Fruit fly (Drosophila melanogaster): Measurements from ENCODE around the gene fid.

fid gene

DNA sequence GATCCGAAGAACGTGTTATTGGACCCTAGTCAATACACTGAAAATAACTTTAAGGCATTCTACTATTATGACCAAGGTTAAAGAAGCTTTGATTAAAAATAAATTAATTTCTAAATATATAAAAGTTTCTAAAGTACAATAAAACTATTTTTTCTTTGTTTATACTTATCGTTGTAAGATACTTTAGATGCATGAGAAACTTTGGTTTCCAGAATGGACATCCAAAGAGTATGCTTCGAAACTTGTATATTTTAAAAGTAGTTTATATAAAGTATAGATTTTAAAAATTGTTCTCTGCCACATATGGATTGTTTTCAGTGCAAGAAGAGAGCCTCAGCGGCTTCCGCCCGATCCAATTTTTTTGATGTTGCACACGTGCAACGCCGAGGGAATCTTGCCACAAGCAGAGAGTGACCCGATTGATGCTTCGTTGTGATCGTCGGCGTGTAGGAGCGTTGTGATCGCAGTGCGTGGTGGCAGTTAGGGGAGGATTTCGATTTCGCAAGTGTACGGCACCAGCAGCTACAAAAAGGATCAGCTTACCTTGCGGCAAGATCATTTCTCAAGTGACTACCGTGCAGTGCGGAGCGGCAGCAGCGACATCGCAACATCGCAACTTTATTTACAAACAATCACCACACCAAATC lies 27.3 kb downstream of the fid start (continued):
- TF ChIP-seq Doc2 (GFP tag; IDR thresholded peaks at IDR 0.05) (no peak), gcm (GFP tag; optimal IDR thresholded peaks at IDR 0.05) (peak; percentile 84), CG2875 (GFP tag; optimal IDR thresholded peaks at IDR 0.05) (peak; percentile 79), CG1603 (tag; optimal IDR thresholded peaks at IDR 0.05) (peak; percentile 12), CG2712 (tag; optimal IDR thresholded peaks at IDR 0.05) (peak; percentile 98), Ets65A (GFP tag) (no peak), danr (GFP tag; IDR thresholded peaks at IDR 0.05) (peak; percentile 39; the same call in 1 of the 2 replicates), CG15011 (GFP tag; optimal IDR thresholded peaks at IDR 0.05) (no peak), disco-r (GFP tag; optimal IDR thresholded peaks at IDR 0.05) (no peak), Atf6 (GFP tag; IDR thresholded peaks at IDR 0.05) (no peak), fd102C (GFP tag; optimal IDR thresholded peaks at IDR 0.05) (peak; percentile 76), Hmx (GFP tag; optimal IDR thresholded peaks at IDR 0.05) (no peak), dmrt11E (tag; optimal IDR thresholded peaks at IDR 0.05) (peak; percentile 99), chinmo (GFP tag; IDR thresholded peaks at IDR 0.05; ENCODE audit: partially characterized antibody) (no peak), tin (GFP tag; optimal IDR thresholded peaks at IDR 0.05) (peak; percentile 81), Meics (GFP tag; optimal IDR thresholded peaks at IDR 0.05) (no peak), CG17912 (GFP tag; optimal IDR thresholded peaks at IDR 0.05) (no peak), CG14667 (GFP tag; IDR thresholded peaks at IDR 0.05) (peak; percentile 36; the same call in 1 of the 2 replicates), CG7963 (GFP tag; IDR thresholded peaks at IDR 0.05; ENCODE audit: partially characterized antibody) (0 out of 3 replicates have a peak, but pooled peaks have one; percentile 22), Bdp1 (GFP tag; optimal IDR thresholded peaks at IDR 0.05) (no peak), org-1 (GFP tag; optimal IDR thresholded peaks at IDR 0.05) (peak; percentile 51), pfk (GFP tag; optimal IDR thresholded peaks at IDR 0.05) (no peak), CG10543 (GFP tag; optimal IDR thresholded peaks at IDR 0.05) (no peak), CG17829 (tag; optimal IDR thresholded peaks at IDR 0.05) (peak; percentile 97), CG9797 (GFP tag; optimal IDR thresholded peaks at IDR 0.05) (no peak), wek (GFP tag; optimal IDR thresholded peaks at IDR 0.05) (no peak), B-H1 (GFP tag; IDR thresholded peaks at IDR 0.05) (no peak), Mad (GFP tag; optimal IDR thresholded peaks at IDR 0.05) (no peak), btn (GFP tag; optimal IDR thresholded peaks at IDR 0.05) (no peak), CG30020 (tag; optimal IDR thresholded peaks at IDR 0.05) (peak; percentile 68), Asciz (GFP tag; optimal IDR thresholded peaks at IDR 0.05) (peak; percentile 75), Deaf1 (tag; optimal IDR thresholded peaks at IDR 0.05) (peak; percentile 78), CG16815 (GFP tag; optimal IDR thresholded peaks at IDR 0.05) (peak; percentile 92), Doc3 (GFP tag; IDR thresholded peaks at IDR 0.05; ENCODE audit: partially characterized antibody) (no peak), sna (GFP tag; IDR thresholded peaks at IDR 0.05; ENCODE audit: partially characterized antibody) (no peak), sc (optimal IDR thresholded peaks at IDR 0.05) (no peak), sc (GFP tag; optimal IDR thresholded peaks at IDR 0.05) (peak; percentile 89), dmrt99B (tag; optimal IDR thresholded peaks at IDR 0.05) (peak; percentile 84), gem (tag; optimal IDR thresholded peaks at IDR 0.05) (peak; percentile 92), Ptx1 (GFP tag; IDR thresholded peaks at IDR 0.05) (peak; percentile 42; the same call in 1 of the 2 replicates), CG10959 (GFP tag; IDR thresholded peaks at IDR 0.05) (peak; percentile 87), CG11560 (tag; IDR thresholded peaks at IDR 0.05) (no peak), Nf-YC (tag; optimal IDR thresholded peaks at IDR 0.05) (peak; percentile 23), CG17612 (GFP tag; IDR thresholded peaks at IDR 0.05) (no peak), chif (GFP tag; optimal IDR thresholded peaks at IDR 0.05) (peak in 1 of 2 experiments; percentile 65), CG18619 (GFP tag; optimal IDR thresholded peaks at IDR 0.05) (peak; percentile 72), sisA (GFP tag; IDR thresholded peaks at IDR 0.05) (peak; percentile 49), knrl (GFP tag; IDR thresholded peaks at IDR 0.05; ENCODE audit: partially characterized antibody) (no peak), mirr (GFP tag; optimal IDR thresholded peaks at IDR 0.05) (no peak), dati (GFP tag; IDR thresholded peaks at IDR 0.05) (no peak)
